Worm (Caenorhabditis elegans): ENCODE measurements around the gene mig-23.
A peak's percentile ranks its signal among the peaks of the same experiment; 100 is the strongest.

The mig-23 gene

ce11 chrX:5948769-5949168 lies at the start of gene mig-23:
Gene mig-23, minus strand, starts transcription at chrX:5948869.
- no peak for TF ChIP-seq dpl-1 (GFP tag; optimal IDR thresholded peaks at IDR 0.05)
- TF ChIP-seq tbp1 (GFP tag; optimal IDR thresholded peaks at IDR 0.05), result no peak

- TF ChIP-seq bed-2 (GFP tag; IDR thresholded peaks at IDR 0.05) (0 out of 2 replicates have a peak, but pooled peaks have one; percentile 19), B0336.3 (GFP tag; IDR thresholded peaks at IDR 0.05) (no peak), zfh-2 (GFP tag; conservative IDR thresholded peaks at IDR 0.05) (peak; percentile 88), hmg-1.2 (GFP tag; IDR thresholded peaks at IDR 0.05) (peak; percentile 33; the same call in 1 of the 2 replicates), madf-6 (GFP tag; IDR thresholded peaks at IDR 0.05) (peak; percentile 32; the same call in 1 of the 2 replicates), aptf-2 (GFP tag; conservative IDR thresholded peaks at IDR 0.05) (peak; percentile 48)
Observed at ce11 chrX:5995613-5996206, 47.0 kb upstream of the mig-23 start, which contains the start of gene inx-3. Gene inx-3, plus strand, starts transcription at chrX:5996156.

DNA sequence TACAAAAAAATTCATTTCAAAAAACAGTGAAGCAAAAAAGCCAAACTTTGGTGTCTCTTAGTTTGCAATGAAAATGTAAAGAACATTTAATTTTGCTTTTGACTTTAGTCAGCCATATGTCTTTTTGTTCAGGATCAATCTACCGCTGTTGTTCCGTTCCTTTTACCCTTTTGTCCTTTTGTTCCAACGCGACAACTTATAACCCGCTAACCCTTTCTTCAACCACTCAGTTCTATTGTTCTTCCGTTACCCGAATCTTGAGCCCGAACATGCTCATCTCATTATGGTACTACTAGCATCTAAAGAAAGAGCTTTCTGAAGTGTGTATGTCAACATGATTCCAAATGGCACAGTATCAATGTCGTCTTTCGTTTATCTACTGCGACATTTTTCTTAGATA lies 45.3 kb upstream of the mig-23 start:
- no peak for TF ChIP-seq nfyb-1 (GFP tag; IDR thresholded peaks at IDR 0.05)
- TF ChIP-seq hmg-20 (GFP tag; IDR thresholded peaks at IDR 0.05), result no peak
- TF ChIP-seq ceh-79 (tag; optimal IDR thresholded peaks at IDR 0.05), result no peak

DNA sequence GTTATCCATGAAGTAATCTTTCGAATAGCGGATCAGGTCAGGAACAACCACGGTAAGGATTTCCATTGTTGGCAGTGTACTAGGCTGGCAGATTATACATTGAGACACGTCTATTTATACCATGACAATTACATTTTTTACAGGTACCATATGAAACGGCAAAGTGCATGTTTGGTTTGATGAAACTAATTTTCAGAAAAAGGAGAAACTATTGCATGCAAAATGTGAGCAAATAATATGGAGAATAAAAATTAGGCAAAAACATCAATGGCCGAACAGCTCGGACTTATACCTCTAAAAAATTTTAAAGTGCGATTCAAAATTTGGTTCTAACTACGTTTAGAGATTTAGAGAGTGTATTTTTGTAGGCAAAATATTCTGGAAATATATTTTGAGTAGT lies 44.1 kb upstream of the mig-23 start, which contains the start of gene F22F4.5:
F22F4.5 (minus strand) TSS at position 101 of the 400 bp plus-strand sequence.
- TF ChIP-seq aptf-2 (GFP tag; conservative IDR thresholded peaks at IDR 0.05), result no peak
- no peak for TF ChIP-seq rpc-1 (optimal IDR thresholded peaks at IDR 0.05)
- no peak for TF ChIP-seq rpc-1 (tag; optimal IDR thresholded peaks at IDR 0.05)
- TF ChIP-seq F22D6.2 (tag; optimal IDR thresholded peaks at IDR 0.05), result no peak
- no peak for TF ChIP-seq egl-44 (GFP tag; IDR thresholded peaks at IDR 0.05)
- no peak for TF ChIP-seq attf-5 (GFP tag; optimal IDR thresholded peaks at IDR 0.05)
- TF ChIP-seq hmg-20 (GFP tag; IDR thresholded peaks at IDR 0.05), result no peak
- TF ChIP-seq hlh-26 (GFP tag; conservative IDR thresholded peaks at IDR 0.05), result no peak
- no peak for TF ChIP-seq mes-4 (tag; optimal IDR thresholded peaks at IDR 0.05)
- no peak for TF ChIP-seq bed-2 (GFP tag; IDR thresholded peaks at IDR 0.05)
- no peak for TF ChIP-seq die-1 (tag; optimal IDR thresholded peaks at IDR 0.05)
- TF ChIP-seq ceh-100 (GFP tag; IDR thresholded peaks at IDR 0.05), result no peak
- no peak for TF ChIP-seq madf-3 (GFP tag; IDR thresholded peaks at IDR 0.05)
- TF ChIP-seq unc-62 (GFP tag; optimal IDR thresholded peaks at IDR 0.05), result no peak
- TF ChIP-seq K12H6.12 (tag; optimal IDR thresholded peaks at IDR 0.05), result no peak
- no peak for TF ChIP-seq F57C9.4 (tag; optimal IDR thresholded peaks at IDR 0.05)
- TF ChIP-seq somi-1 (GFP tag; optimal IDR thresholded peaks at IDR 0.05), result no peak
- no peak for TF ChIP-seq nhr-80 (tag; optimal IDR thresholded peaks at IDR 0.05)
- no peak for TF ChIP-seq nfyb-1 (GFP tag; IDR thresholded peaks at IDR 0.05)

DNA sequence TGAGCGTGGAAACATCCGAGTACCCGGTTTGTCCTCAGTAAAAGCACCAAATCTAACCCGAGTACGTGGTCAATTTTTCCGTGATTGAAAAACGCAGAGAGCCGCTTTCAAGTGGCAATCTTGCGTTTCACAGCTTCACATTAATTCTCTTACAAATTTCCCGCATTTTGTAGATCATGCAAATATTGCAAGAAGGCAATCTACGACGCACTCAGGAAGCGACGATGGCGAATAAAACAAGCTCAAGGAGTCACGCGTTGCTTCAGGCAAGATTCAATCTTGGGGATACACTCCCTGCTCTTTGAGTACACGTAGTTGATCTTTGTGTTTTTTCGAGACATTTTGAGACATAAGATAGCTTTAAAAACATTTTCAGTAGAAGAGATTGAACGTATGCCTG lies 39.2 kb upstream of the mig-23 start:
- TF ChIP-seq F10E7.11 (tag; optimal IDR thresholded peaks at IDR 0.05) (no peak), ceh-27 (GFP tag; optimal IDR thresholded peaks at IDR 0.05) (peak; percentile 55)

- no peak for TF ChIP-seq attf-5 (GFP tag; optimal IDR thresholded peaks at IDR 0.05)
- TF ChIP-seq D2030.7 (GFP tag; IDR thresholded peaks at IDR 0.05), result no peak
- no peak for TF ChIP-seq nhr-27 (tag; optimal IDR thresholded peaks at IDR 0.05)
- no peak for TF ChIP-seq lin-35 (GFP tag; optimal IDR thresholded peaks at IDR 0.05)
- TF ChIP-seq hsf-1 (GFP tag; IDR thresholded peaks at IDR 0.05), result no peak
- no peak for TF ChIP-seq repo-1 (tag; optimal IDR thresholded peaks at IDR 0.05)
- TF ChIP-seq die-1 (tag; optimal IDR thresholded peaks at IDR 0.05), result no peak
- TF ChIP-seq dpl-1 (GFP tag; optimal IDR thresholded peaks at IDR 0.05), result no peak
- TF ChIP-seq lsl-1 (GFP tag; optimal IDR thresholded peaks at IDR 0.05), result no peak
- TF ChIP-seq dox-1 (GFP tag; IDR thresholded peaks at IDR 0.05), result no peak
- TF ChIP-seq ceh-40 (GFP tag; IDR thresholded peaks at IDR 0.05), result no peak
- no peak for TF ChIP-seq ztf-26 (tag; optimal IDR thresholded peaks at IDR 0.05)
- no peak for TF ChIP-seq nfya-1 (tag; optimal IDR thresholded peaks at IDR 0.05; ENCODE audit: borderline replicate concordance, insufficient read depth)
Observed at ce11 chrX:5985720-5986119, 37.1 kb upstream of the mig-23 start.
